Fruit fly (Drosophila melanogaster) whole organism, embryonic: ENCODE measurements around the gene CG42656.
A peak's percentile ranks its signal among the peaks of the same experiment; 100 is the strongest.

Experiments
- ATbp ChIP-seq: fragments of 200-800 bp; sonication (Bioruptor generic); optimal IDR thresholded peaks from 2 replicates; lab custom pipeline; 2017; ENCODE audit warnings: missing biosample characterization, mild to moderate bottlenecking, missing genetic modification characterization, missing genetic modification reagents
- Aef1 ChIP-seq: fragments of 200-800 bp; sonication (Bioruptor generic); IDR thresholded peaks from 3 replicates; pipeline ENCODE4 v1.3.6; 2022; ENCODE audit warnings: missing biosample characterization, missing genetic modification characterization
- CG10321 ChIP-seq: fragments of 200-800 bp; sonication (Bioruptor generic); IDR thresholded peaks from 2 replicates; pipeline ENCODE4 v1.3.6; 2022; ENCODE audit warnings: missing biosample characterization, missing genetic modification characterization
- CG12659 ChIP-seq: fragments of 200-800 bp; sonication (Bioruptor generic); optimal IDR thresholded peaks from 3 replicates; lab custom pipeline; 2017; ENCODE audit warnings: mild to moderate bottlenecking, missing biosample characterization, missing genetic modification reagents, missing genetic modification characterization
- CG14965 ChIP-seq: fragments of 200-800 bp; sonication (Bioruptor generic); optimal IDR thresholded peaks from 2 replicates; lab custom pipeline; 2016; ENCODE audit warnings: missing biosample characterization, missing genetic modification characterization, borderline replicate concordance
- CG2116 ChIP-seq: fragments of 200-800 bp; sonication (Bioruptor generic); optimal IDR thresholded peaks from 3 replicates; lab custom pipeline; 2018; ENCODE audit warnings: missing biosample characterization, mild to moderate bottlenecking, missing genetic modification characterization
- CG2120 ChIP-seq: fragments of 200-800 bp; sonication (Bioruptor generic); optimal IDR thresholded peaks from 3 replicates; lab custom pipeline; 2016; ENCODE audit warnings: missing biosample characterization, missing genetic modification characterization
- CG2712 ChIP-seq: fragments of 200-800 bp; optimal IDR thresholded peaks from 3 replicates; lab custom pipeline; 2019; ENCODE audit warnings: missing biosample characterization, mild to moderate bottlenecking, missing genetic modification characterization, moderate library complexity
- CG2875 ChIP-seq: fragments of 200-800 bp; sonication (Bioruptor generic); optimal IDR thresholded peaks from 2 replicates; lab custom pipeline; 2017; ENCODE audit warnings: missing biosample characterization, mild to moderate bottlenecking, missing genetic modification characterization, missing genetic modification reagents
- CG3838 ChIP-seq: fragments of 200-800 bp; sonication (Bioruptor generic); optimal IDR thresholded peaks from 3 replicates; lab custom pipeline; 2016; ENCODE audit warnings: missing biosample characterization, missing genetic modification characterization
- CG4424 ChIP-seq: fragments of 200-800 bp; sonication (Bioruptor generic); optimal IDR thresholded peaks from 3 replicates; lab custom pipeline; 2016; ENCODE audit warnings: missing biosample characterization, missing genetic modification characterization
- CG5245 ChIP-seq: fragments of 200-800 bp; sonication (Bioruptor generic); optimal IDR thresholded peaks from 3 replicates; lab custom pipeline; 2016; ENCODE audit warnings: missing biosample characterization, missing genetic modification characterization
- CG9437 ChIP-seq: fragments of 200-800 bp; sonication (Bioruptor generic); optimal IDR thresholded peaks from 2 replicates; lab custom pipeline; 2018; ENCODE audit warnings: missing biosample characterization, mild to moderate bottlenecking, missing genetic modification characterization
- CkIIα-i1 ChIP-seq: fragments of 200-800 bp; sonication (Bioruptor generic); IDR thresholded peaks from 2 replicates; pipeline ENCODE4 v1.3.6; 2022; ENCODE audit warnings: missing biosample characterization, missing genetic modification characterization
- D19B ChIP-seq: fragments of 200-800 bp; sonication (Bioruptor generic); optimal IDR thresholded peaks from 2 replicates; lab custom pipeline; 2017; ENCODE audit warnings: missing biosample characterization, mild to moderate bottlenecking, missing genetic modification characterization
- ERR ChIP-seq: fragments of 200-800 bp; sonication (Bioruptor generic); optimal IDR thresholded peaks from 2 replicates; lab custom pipeline; 2016; ENCODE audit warnings: missing biosample characterization, missing genetic modification characterization
- Gug ChIP-seq: fragments of 200-800 bp; sonication (Bioruptor generic); IDR thresholded peaks from 4 replicates; pipeline ENCODE4 v1.3.6; 2022; ENCODE audit warnings: missing biosample characterization, missing genetic modification characterization
- HLH54F ChIP-seq: fragments of 200-800 bp; sonication (Bioruptor generic); optimal IDR thresholded peaks from 3 replicates; lab custom pipeline; 2016; ENCODE audit warnings: missing biosample characterization, missing genetic modification characterization
- Hey ChIP-seq: fragments of 200-800 bp; sonication (Bioruptor generic); optimal IDR thresholded peaks from 3 replicates; lab custom pipeline; 2018; ENCODE audit warnings: missing biosample characterization, mild to moderate bottlenecking, missing genetic modification characterization
- HmgD ChIP-seq: fragments of 200-800 bp; sonication (Bioruptor generic); optimal IDR thresholded peaks from 3 replicates; lab custom pipeline; 2016; ENCODE audit warnings: missing biosample characterization, missing genetic modification characterization
- Hsf ChIP-seq: fragments of 200-800 bp; sonication (Bioruptor generic); optimal IDR thresholded peaks from 3 replicates; lab custom pipeline; 2016; ENCODE audit warnings: missing biosample characterization, missing genetic modification characterization
- Mrtf ChIP-seq: fragments of 200-800 bp; sonication (Bioruptor generic); IDR thresholded peaks from 3 replicates; pipeline ENCODE4 v1.3.6; 2022; ENCODE audit warnings: missing biosample characterization, missing genetic modification characterization
- NC2α ChIP-seq: fragments of 200-800 bp; sonication (Bioruptor generic); optimal IDR thresholded peaks from 2 replicates; lab custom pipeline; 2016; ENCODE audit warnings: missing biosample characterization, missing genetic modification characterization
- NK7.1 ChIP-seq: fragments of 200-800 bp; sonication (Bioruptor generic); optimal IDR thresholded peaks from 3 replicates; lab custom pipeline; 2016; ENCODE audit warnings: missing biosample characterization, missing genetic modification characterization
- Neu2 ChIP-seq: fragments of 200-800 bp; sonication (Bioruptor generic); optimal IDR thresholded peaks from 3 replicates; lab custom pipeline; 2016; ENCODE audit warnings: missing biosample characterization, missing genetic modification characterization, borderline replicate concordance
- Nf-YB ChIP-seq: fragments of 200-800 bp; sonication (Bioruptor generic); optimal IDR thresholded peaks from 3 replicates; lab custom pipeline; 2019; ENCODE audit warnings: missing biosample characterization, mild to moderate bottlenecking, missing genetic modification characterization, moderate library complexity
- Nf-YC ChIP-seq: fragments of 200-800 bp; optimal IDR thresholded peaks from 3 replicates; lab custom pipeline; 2019; ENCODE audit warnings: missing biosample characterization, mild to moderate bottlenecking, missing genetic modification characterization, moderate library complexity
- Oaz ChIP-seq: fragments of 200-800 bp; sonication (Bioruptor generic); IDR thresholded peaks from 2 replicates; pipeline ENCODE4 v1.3.6; 2022; ENCODE audit warnings: missing biosample characterization, missing genetic modification characterization
- Ravus ChIP-seq: fragments of 200-800 bp; sonication (Bioruptor generic); IDR thresholded peaks from 2 replicates; pipeline ENCODE4 v1.3.6; 2022; ENCODE audit warnings: missing biosample characterization, missing genetic modification characterization
- Rfx ChIP-seq: fragments of 200-800 bp; sonication (Bioruptor generic); IDR thresholded peaks from 2 replicates; pipeline ENCODE4 v1.3.6; 2022; ENCODE audit warnings: missing biosample characterization, missing genetic modification characterization
- Sry-δ ChIP-seq: fragments of 200-800 bp; sonication (Bioruptor generic); optimal IDR thresholded peaks from 2 replicates; lab custom pipeline; 2016; ENCODE audit warnings: missing biosample characterization, missing genetic modification characterization
- ash1 ChIP-seq: fragments of 200-800 bp; sonication (Bioruptor generic); optimal IDR thresholded peaks from 2 replicates; lab custom pipeline; 2018; ENCODE audit warnings: missing biosample characterization, mild to moderate bottlenecking, missing genetic modification characterization
- bsh ChIP-seq, 2 experiments: fragments of 200-800 bp; sonication (Bioruptor generic); optimal IDR thresholded peaks; 2 replicates each; lab custom pipeline; 2017 to 2018; ENCODE audit warnings: mild to moderate bottlenecking in 2 of 2, missing biosample characterization in 2 of 2, missing genetic modification characterization in 2 of 2, moderate library complexity in 1 of 2
- ci ChIP-seq: fragments of 200-800 bp; sonication (Bioruptor generic); IDR thresholded peaks from 3 replicates; pipeline ENCODE4 v1.3.6; 2022; ENCODE audit warnings: missing biosample characterization, missing genetic modification characterization
- corto ChIP-seq: fragments of 200-800 bp; sonication (Bioruptor generic); optimal IDR thresholded peaks from 2 replicates; lab custom pipeline; 2016; ENCODE audit warnings: missing biosample characterization, mild to moderate bottlenecking, missing genetic modification characterization, moderate library complexity
- crol ChIP-seq: fragments of 200-800 bp; sonication (Bioruptor generic); IDR thresholded peaks from 2 replicates; pipeline ENCODE4 v1.3.6; 2022; ENCODE audit warnings: missing biosample characterization, missing genetic modification characterization
- dati ChIP-seq: fragments of 200-800 bp; sonication (Bioruptor generic); IDR thresholded peaks from 2 replicates; pipeline ENCODE4 v1.3.6; 2022; ENCODE audit warnings: missing biosample characterization, missing genetic modification characterization
- dm ChIP-seq: fragments of 200-800 bp; sonication (Bioruptor generic); optimal IDR thresholded peaks from 3 replicates; lab custom pipeline; 2016; ENCODE audit warnings: missing biosample characterization, missing genetic modification characterization
- fd64A ChIP-seq: fragments of 200-800 bp; sonication (Bioruptor generic); optimal IDR thresholded peaks from 3 replicates; lab custom pipeline; 2018; ENCODE audit warnings: missing biosample characterization, mild to moderate bottlenecking, missing genetic modification characterization
- fu2 ChIP-seq: fragments of 200-800 bp; sonication (Bioruptor generic); optimal IDR thresholded peaks from 2 replicates; lab custom pipeline; 2016; ENCODE audit warnings: missing biosample characterization, missing genetic modification characterization
- grau ChIP-seq: fragments of 200-800 bp; optimal IDR thresholded peaks from 3 replicates; lab custom pipeline; 2019; ENCODE audit warnings: missing biosample characterization, mild to moderate bottlenecking, missing genetic modification characterization, moderate library complexity
- ind ChIP-seq: fragments of 200-800 bp; sonication (Bioruptor generic); optimal IDR thresholded peaks from 3 replicates; lab custom pipeline; 2016; ENCODE audit warnings: missing biosample characterization, missing genetic modification characterization
- kni ChIP-seq: fragments of 200-800 bp; sonication (Bioruptor generic); optimal IDR thresholded peaks from 3 replicates; lab custom pipeline; 2017; ENCODE audit warnings: mild to moderate bottlenecking, missing biosample characterization, missing genetic modification reagents, missing genetic modification characterization
- knrl ChIP-seq: fragments of 200-800 bp; sonication (Bioruptor generic); IDR thresholded peaks from 3 replicates; pipeline ENCODE4 v1.3.6; 2022; ENCODE audit warnings: missing biosample characterization, missing genetic modification characterization; ENCODE audit not compliant: partially characterized antibody
- luna ChIP-seq: fragments of 200-800 bp; sonication (Bioruptor generic); optimal IDR thresholded peaks from 2 replicates; lab custom pipeline; 2016; ENCODE audit warnings: missing biosample characterization, missing genetic modification characterization
- otp ChIP-seq: fragments of 200-800 bp; sonication (Bioruptor generic); IDR thresholded peaks from 3 replicates; pipeline ENCODE4, ENCODE4 v1.3.6; 2022; ENCODE audit warnings: missing biosample characterization, missing genetic modification characterization
- ro ChIP-seq: fragments of 200-800 bp; sonication (Bioruptor generic); IDR thresholded peaks from 2 replicates; pipeline ENCODE4 v1.3.6; 2022; ENCODE audit warnings: missing biosample characterization, missing genetic modification characterization
- scrt ChIP-seq: fragments of 200-800 bp; sonication (Bioruptor generic); optimal IDR thresholded peaks from 2 replicates; lab custom pipeline; 2018; ENCODE audit warnings: missing biosample characterization, mild to moderate bottlenecking, missing genetic modification characterization, moderate library complexity
- so ChIP-seq: fragments of 200-800 bp; sonication (Bioruptor generic); IDR thresholded peaks from 3 replicates; pipeline ENCODE4 v1.3.6; 2022; ENCODE audit warnings: missing biosample characterization, missing genetic modification characterization
- tin ChIP-seq: fragments of 200-800 bp; sonication (Bioruptor generic); optimal IDR thresholded peaks from 3 replicates; lab custom pipeline; 2016; ENCODE audit warnings: missing biosample characterization, missing genetic modification characterization
- usp ChIP-seq: fragments of >200 bp; optimal IDR thresholded peaks from 2 replicates; lab custom pipeline; 2017; ENCODE audit warnings: missing biosample characterization, missing genetic modification characterization
- zen2 ChIP-seq: fragments of 200-800 bp; sonication (Bioruptor generic); IDR thresholded peaks from 3 replicates; pipeline ENCODE4 v1.3.6; 2022; ENCODE audit warnings: missing biosample characterization, missing genetic modification characterization; ENCODE audit not compliant: partially characterized antibody

The CG42656 gene

DNA sequence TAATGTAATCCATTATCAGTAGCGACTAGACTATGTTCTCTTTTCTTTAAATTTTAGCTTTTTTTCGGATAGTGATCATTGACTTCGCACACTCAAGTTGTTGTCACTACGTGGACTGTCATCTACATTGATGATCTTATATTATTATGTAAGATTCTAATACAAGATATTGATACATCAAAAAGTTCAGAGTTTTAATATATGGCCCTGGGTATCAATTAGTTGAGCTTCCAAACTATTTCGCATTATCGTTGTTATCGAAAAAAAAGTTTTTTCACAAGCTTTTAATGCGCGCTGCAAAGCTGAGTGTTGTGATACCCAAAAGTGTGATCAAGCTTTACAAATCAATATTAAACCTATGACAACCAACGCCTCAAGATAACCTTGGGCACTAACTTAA lies 972 bp downstream of the CG42656 start (continued):
- TF ChIP-seq fd64A (GFP tag; lab: Kevin White, UChicago) = no peak
- TF ChIP-seq dm (GFP tag; lab: Kevin White, UChicago) = no peak
- TF ChIP-seq luna (GFP tag; lab: Kevin White, UChicago) = no peak
- no peak for TF ChIP-seq HmgD (GFP tag; lab: Kevin White, UChicago)
- no peak for TF ChIP-seq zen2 (GFP tag; lab: Robert Waterston, UW)
- TF ChIP-seq Hsf = no peak
- TF ChIP-seq CG12659 = peak; percentile 12
- no peak for TF ChIP-seq CG5245
- no peak for TF ChIP-seq otp
- TF ChIP-seq ind (GFP tag; lab: Kevin White, UChicago) = peak; percentile 6
- TF ChIP-seq bsh (GFP tag; optimal IDR thresholded peaks at IDR 0.05; lab: Kevin White, UChicago) = no peak
- TF ChIP-seq NK7.1 = no peak
- TF ChIP-seq CG2116 = no peak
- TF ChIP-seq CG2712 (tag; lab: Kevin White, UChicago) = no peak
- TF ChIP-seq Gug (GFP tag; lab: Robert Waterston, UW) = no peak
- no peak for TF ChIP-seq dati
- TF ChIP-seq usp (GFP tag; lab: Kevin White, UChicago) = no peak
- TF ChIP-seq CG3838 (GFP tag; lab: Kevin White, UChicago) = no peak
- no peak for TF ChIP-seq fu2
- no peak for TF ChIP-seq Mrtf
- TF ChIP-seq Ravus = no peak
- TF ChIP-seq grau = peak; percentile 22
- TF ChIP-seq Oaz = no peak
- no peak for TF ChIP-seq CG14965 (GFP tag; lab: Kevin White, UChicago)
- TF ChIP-seq kni (GFP tag; lab: Kevin White, UChicago) = no peak
- peak; percentile 24 for TF ChIP-seq CG2120
- TF ChIP-seq CG2875 = no peak
- peak; percentile 98 for TF ChIP-seq D19B (GFP tag; lab: Kevin White, UChicago)
- TF ChIP-seq Hey (tag; lab: Kevin White, UChicago) = no peak
- TF ChIP-seq ro = no peak
- no peak for TF ChIP-seq Sry-δ (GFP tag; lab: Kevin White, UChicago)
- TF ChIP-seq ci (GFP tag; lab: Robert Waterston, UW) = peak; percentile 47; the same call in 1 of the 3 replicates
- TF ChIP-seq tin (GFP tag; lab: Kevin White, UChicago) = peak; percentile 4
- TF ChIP-seq crol (GFP tag; lab: Robert Waterston, UW) = no peak
- no peak for TF ChIP-seq ash1 (GFP tag; lab: Kevin White, UChicago)
- no peak for TF ChIP-seq NC2α (GFP tag; lab: Kevin White, UChicago)
- TF ChIP-seq Nf-YC (tag; lab: Kevin White, UChicago) = no peak
- TF ChIP-seq Neu2 = no peak
- no peak for TF ChIP-seq CG10321 (GFP tag; lab: Robert Waterston, UW)
- TF ChIP-seq Rfx (GFP tag; lab: Robert Waterston, UW) = peak; percentile 46
- peak; percentile 69 for TF ChIP-seq ERR (GFP tag; lab: Kevin White, UChicago)
- TF ChIP-seq ATbp (GFP tag; lab: Kevin White, UChicago) = no peak
- no peak for TF ChIP-seq CkIIα-i1 (GFP tag; lab: Robert Waterston, UW)
- peak; percentile 16 for TF ChIP-seq CG4424
- TF ChIP-seq corto (GFP tag; lab: Kevin White, UChicago) = no peak
- TF ChIP-seq Aef1 = no peak
- no peak for TF ChIP-seq CG9437 (GFP tag; lab: Kevin White, UChicago)
- TF ChIP-seq Nf-YB = no peak
- TF ChIP-seq so (GFP tag; lab: Robert Waterston, UW) = no peak
- no peak for TF ChIP-seq HLH54F
- no peak for TF ChIP-seq scrt (GFP tag; lab: Kevin White, UChicago)
- peak; percentile 33; the same call in 2 of the 3 replicates for TF ChIP-seq knrl (GFP tag; lab: Robert Waterston, UW)
